Worm (Caenorhabditis elegans) whole organism, L2 larva: ENCODE results near the gene irg-8.

Source experiments
- C34F6.9 ChIP-seq: fragments of 150-350 bp; optimal IDR thresholded peaks from 2 replicates; lab custom pipeline; 2014; ENCODE audit warnings: missing biosample characterization, missing genetic modification characterization
- F13H6.1 ChIP-seq: sonication (generic microtip); optimal IDR thresholded peaks from 2 replicates; lab custom pipeline; 2016; ENCODE audit warnings: missing genetic modification characterization, missing compliant biosample characterization
- R02D3.7 ChIP-seq: fragments of 150-350 bp; optimal IDR thresholded peaks from 2 replicates; lab custom pipeline; 2014; ENCODE audit warnings: missing biosample characterization, missing genetic modification characterization
- Y55F3AM.14 ChIP-seq: fragments of 200-800 bp; sonication (Bioruptor generic); optimal IDR thresholded peaks from 2 replicates; lab custom pipeline; 2018; ENCODE audit warnings: mild to moderate bottlenecking, missing genetic modification characterization, missing compliant biosample characterization
- ZK546.5 ChIP-seq: sonication (generic microtip); optimal IDR thresholded peaks from 2 replicates; lab custom pipeline; 2017; ENCODE audit warnings: missing biosample characterization, missing genetic modification characterization
- alr-1 ChIP-seq: fragments of 150-350 bp; optimal IDR thresholded peaks from 2 replicates; lab custom pipeline; 2014; ENCODE audit warnings: missing biosample characterization, missing genetic modification characterization
- aly-2 ChIP-seq: fragments of 150-350 bp; optimal IDR thresholded peaks from 2 replicates; lab custom pipeline; 2014; ENCODE audit warnings: missing biosample characterization, missing genetic modification characterization
- ama-1 ChIP-seq: fragments of 150-350 bp; optimal IDR thresholded peaks from 2 replicates; lab custom pipeline; 2018; ENCODE audit warnings: inconsistent platforms
- blmp-1 ChIP-seq: sonication (generic microtip); optimal IDR thresholded peaks from 2 replicates; lab custom pipeline; 2017; ENCODE audit warnings: missing genetic modification characterization, mild to moderate bottlenecking, missing compliant biosample characterization, antibody characterized with exemption, moderate library complexity; ENCODE audit not compliant: insufficient read depth
- ceh-16 ChIP-seq: fragments of 150-350 bp; optimal IDR thresholded peaks from 2 replicates; lab custom pipeline; 2014; ENCODE audit warnings: missing biosample characterization, missing genetic modification characterization
- crh-2 ChIP-seq: sonication (generic microtip); optimal IDR thresholded peaks from 2 replicates; lab custom pipeline; 2017; ENCODE audit warnings: missing biosample characterization, missing genetic modification characterization
- egl-27 ChIP-seq: sonication (generic microtip); optimal IDR thresholded peaks from 3 replicates; lab custom pipeline; 2017; ENCODE audit warnings: missing biosample characterization, missing genetic modification reagents, missing genetic modification characterization
- elt-1 ChIP-seq: fragments of 150-350 bp; optimal IDR thresholded peaks from 2 replicates; lab custom pipeline; 2014; ENCODE audit warnings: missing biosample characterization, missing genetic modification characterization
- elt-3 ChIP-seq: sonication (generic microtip); optimal IDR thresholded peaks from 2 replicates; lab custom pipeline; 2017; ENCODE audit warnings: missing biosample characterization, missing genetic modification characterization
- fos-1 ChIP-seq: fragments of 150-350 bp; optimal IDR thresholded peaks from 2 replicates; lab custom pipeline; 2014; ENCODE audit warnings: missing biosample characterization, missing genetic modification characterization
- gmeb-1 ChIP-seq: fragments of 150-350 bp; optimal IDR thresholded peaks from 2 replicates; lab custom pipeline; 2014; ENCODE audit warnings: missing biosample characterization, missing genetic modification characterization
- lin-11 ChIP-seq: fragments of 150-350 bp; sonication (generic microtip); optimal IDR thresholded peaks from 2 replicates; lab custom pipeline; 2014; ENCODE audit warnings: missing biosample characterization, missing genetic modification characterization, inconsistent platforms, mixed read lengths
- lin-39 ChIP-seq: fragments of 150-350 bp; optimal IDR thresholded peaks from 2 replicates; lab custom pipeline; 2014; ENCODE audit warnings: missing biosample characterization, missing genetic modification reagents, missing genetic modification characterization
- lsy-2 ChIP-seq, 2 experiments: fragments of 150-350 bp in 1 of 2; sonication (generic microtip) in 1 of 2; optimal IDR thresholded peaks; 2 replicates each; lab custom pipeline; 2014 to 2017; ENCODE audit warnings: missing biosample characterization in 2 of 2, missing genetic modification characterization in 2 of 2
- mab-5 ChIP-seq: fragments of 150-350 bp; optimal IDR thresholded peaks from 2 replicates; lab custom pipeline; 2014; ENCODE audit warnings: missing biosample characterization, missing genetic modification characterization
- mbf-1 ChIP-seq: sonication (generic microtip); optimal IDR thresholded peaks from 2 replicates; lab custom pipeline; 2017; ENCODE audit warnings: missing biosample characterization, missing genetic modification characterization
- mdl-1 ChIP-seq, 2 experiments: fragments of 150-350 bp in 1 of 2; sonication (generic microtip) in 1 of 2; optimal IDR thresholded peaks; 2 replicates each; lab custom pipeline; 2017; ENCODE audit warnings: missing biosample characterization in 2 of 2, missing genetic modification characterization in 2 of 2
- nhr-10 ChIP-seq: sonication (generic microtip); optimal IDR thresholded peaks from 2 replicates; lab custom pipeline; 2017; ENCODE audit warnings: missing biosample characterization, missing genetic modification characterization
- nhr-11 ChIP-seq: fragments of 150-350 bp; optimal IDR thresholded peaks from 2 replicates; lab custom pipeline; 2014; ENCODE audit warnings: missing biosample characterization, missing genetic modification characterization
- nhr-12 ChIP-seq: fragments of 150-350 bp; optimal IDR thresholded peaks from 2 replicates; lab custom pipeline; 2014; ENCODE audit warnings: missing biosample characterization, missing genetic modification characterization
- nhr-129 ChIP-seq: fragments of 150-350 bp; optimal IDR thresholded peaks from 2 replicates; lab custom pipeline; 2014; ENCODE audit warnings: missing biosample characterization, missing genetic modification characterization
- nhr-21 ChIP-seq: fragments of 150-350 bp; optimal IDR thresholded peaks from 2 replicates; lab custom pipeline; 2014; ENCODE audit warnings: missing biosample characterization, missing genetic modification characterization
- nhr-23 ChIP-seq: fragments of 150-350 bp; optimal IDR thresholded peaks from 2 replicates; lab custom pipeline; 2014; ENCODE audit warnings: missing biosample characterization, missing genetic modification reagents, missing genetic modification characterization
- nhr-25 ChIP-seq: fragments of 150-350 bp; sonication (generic microtip); optimal IDR thresholded peaks from 3 replicates; lab custom pipeline; 2014; ENCODE audit warnings: missing biosample characterization, missing genetic modification characterization
- nhr-6 ChIP-seq: fragments of 150-350 bp; optimal IDR thresholded peaks from 2 replicates; lab custom pipeline; 2014; ENCODE audit warnings: missing biosample characterization, missing genetic modification characterization
- nhr-77 ChIP-seq: fragments of 150-350 bp; optimal IDR thresholded peaks from 2 replicates; lab custom pipeline; 2014; ENCODE audit warnings: missing biosample characterization, missing genetic modification characterization
- sem-4 ChIP-seq: fragments of 150-350 bp; optimal IDR thresholded peaks from 2 replicates; lab custom pipeline; 2014; ENCODE audit warnings: missing biosample characterization, missing genetic modification reagents, missing genetic modification characterization
- skn-1 ChIP-seq: sonication (generic microtip); optimal IDR thresholded peaks from 2 replicates; lab custom pipeline; 2017; ENCODE audit warnings: missing biosample characterization, missing genetic modification characterization
- sma-3 ChIP-seq: sonication (generic microtip); optimal IDR thresholded peaks from 2 replicates; lab custom pipeline; 2016; ENCODE audit warnings: missing genetic modification reagents, missing genetic modification characterization, missing compliant biosample characterization
- sma-9 ChIP-seq, 2 experiments: fragments of 150-350 bp in 1 of 2; sonication (generic microtip) in 1 of 2; optimal IDR thresholded peaks; 2 replicates each; lab custom pipeline; 2014 to 2016; ENCODE audit warnings: missing genetic modification characterization in 2 of 2, mild to moderate bottlenecking in 1 of 2, missing biosample characterization in 1 of 2, missing compliant biosample characterization in 1 of 2, missing genetic modification reagents in 1 of 2, moderate library complexity in 1 of 2
- snpc-4 ChIP-seq: fragments of 150-350 bp; optimal IDR thresholded peaks from 2 replicates; lab custom pipeline; 2014; ENCODE audit warnings: missing biosample characterization, missing genetic modification characterization
- unc-55 ChIP-seq: fragments of 150-350 bp; sonication (generic microtip); optimal IDR thresholded peaks from 3 replicates; lab custom pipeline; 2014; ENCODE audit warnings: missing biosample characterization, missing genetic modification reagents, missing genetic modification characterization
- unc-62 ChIP-seq: fragments of 150-350 bp; optimal IDR thresholded peaks from 2 replicates; lab custom pipeline; 2014; ENCODE audit warnings: missing biosample characterization, missing genetic modification reagents, missing genetic modification characterization
- ztf-1 ChIP-seq: fragments of 200-800 bp; sonication (Bioruptor generic); conservative IDR thresholded peaks from 2 replicates; pipeline ENCODE4 v1.3.6; 2022; ENCODE audit warnings: missing genetic modification characterization, missing compliant biosample characterization
- ztf-11 ChIP-seq: sonication (generic microtip); optimal IDR thresholded peaks from 2 replicates; lab custom pipeline; 2017; ENCODE audit warnings: missing biosample characterization, missing genetic modification characterization

Gene irg-8

DNA sequence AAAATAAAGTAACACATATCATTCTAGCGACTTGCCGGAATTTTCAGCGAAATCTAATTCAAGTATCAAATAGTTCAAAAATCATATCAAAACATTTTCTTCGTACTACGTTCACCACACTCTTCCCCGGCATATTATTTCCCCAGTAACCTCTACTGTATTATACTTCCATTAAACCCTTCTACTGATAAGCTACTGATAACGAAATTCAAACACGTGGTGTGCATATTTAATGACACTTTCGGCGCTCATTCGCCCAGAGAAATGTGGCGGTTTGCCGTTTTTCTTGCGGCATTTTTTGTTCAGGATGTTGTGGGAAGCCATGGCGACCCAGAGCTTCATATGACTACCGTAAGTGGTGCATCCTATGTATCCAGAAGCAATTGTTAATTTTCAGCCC, 32.0 kb downstream of the irg-8 start, which contains the start of gene lipl-5:
Gene lipl-5, plus strand, starts transcription at position 259 of the 400 bp plus-strand sequence.
- TF ChIP-seq fos-1 (peak; percentile 52), R02D3.7 (tag; lab: Kevin White, UChicago) (no peak), egl-27 (tag; lab: Kevin White, UChicago) (no peak), mbf-1 (no peak), aly-2 (no peak), nhr-23 (tag; lab: Kevin White, UChicago) (no peak), blmp-1 (tag; lab: Kevin White, UChicago) (no peak), ztf-1 (GFP tag; lab: Robert Waterston, UW) (no peak), unc-55 (GFP tag; lab: Kevin White, UChicago) (no peak), sma-9 (GFP tag; optimal IDR thresholded peaks at IDR 0.05; lab: Kevin White, UChicago) (peak; percentile 52), sma-9 (tag; optimal IDR thresholded peaks at IDR 0.05; lab: Kevin White, UChicago) (no peak), gmeb-1 (peak; percentile 8), lsy-2 (tag; optimal IDR thresholded peaks at IDR 0.05; lab: Kevin White, UChicago) (no peak), lin-11 (tag; lab: Kevin White, UChicago) (no peak), crh-2 (tag; lab: Kevin White, UChicago) (peak; percentile 50), unc-62 (GFP tag; lab: Kevin White, UChicago) (no peak), elt-3 (tag; lab: Kevin White, UChicago) (no peak), nhr-21 (tag; lab: Kevin White, UChicago) (no peak), nhr-6 (tag; lab: Kevin White, UChicago) (no peak), ztf-11 (tag; lab: Kevin White, UChicago) (no peak)

DNA sequence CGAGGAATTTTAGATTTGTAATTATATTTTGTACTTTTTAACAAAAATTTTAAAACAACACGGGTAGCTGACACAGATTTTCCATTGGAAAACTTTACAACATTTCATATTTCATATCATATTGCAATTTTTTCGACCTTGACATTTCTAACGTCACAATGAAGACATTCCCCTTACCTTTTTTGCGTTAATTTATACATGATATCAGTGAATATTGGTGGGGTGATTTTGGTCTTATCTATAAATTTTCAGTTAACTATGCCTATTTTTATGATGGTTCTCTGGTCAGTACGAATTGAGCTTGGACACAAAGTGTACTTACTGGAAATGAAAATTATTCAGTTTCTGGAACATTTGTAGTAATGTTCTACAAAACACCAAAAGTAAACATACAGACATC, 33.0 kb downstream of the irg-8 start:
- no peak for TF ChIP-seq nhr-21 (tag; lab: Kevin White, UChicago)
- peak; percentile 52 for TF ChIP-seq fos-1
- TF ChIP-seq ZK546.5: no peak
- peak; percentile 36 for TF ChIP-seq crh-2 (tag; lab: Kevin White, UChicago)

DNA sequence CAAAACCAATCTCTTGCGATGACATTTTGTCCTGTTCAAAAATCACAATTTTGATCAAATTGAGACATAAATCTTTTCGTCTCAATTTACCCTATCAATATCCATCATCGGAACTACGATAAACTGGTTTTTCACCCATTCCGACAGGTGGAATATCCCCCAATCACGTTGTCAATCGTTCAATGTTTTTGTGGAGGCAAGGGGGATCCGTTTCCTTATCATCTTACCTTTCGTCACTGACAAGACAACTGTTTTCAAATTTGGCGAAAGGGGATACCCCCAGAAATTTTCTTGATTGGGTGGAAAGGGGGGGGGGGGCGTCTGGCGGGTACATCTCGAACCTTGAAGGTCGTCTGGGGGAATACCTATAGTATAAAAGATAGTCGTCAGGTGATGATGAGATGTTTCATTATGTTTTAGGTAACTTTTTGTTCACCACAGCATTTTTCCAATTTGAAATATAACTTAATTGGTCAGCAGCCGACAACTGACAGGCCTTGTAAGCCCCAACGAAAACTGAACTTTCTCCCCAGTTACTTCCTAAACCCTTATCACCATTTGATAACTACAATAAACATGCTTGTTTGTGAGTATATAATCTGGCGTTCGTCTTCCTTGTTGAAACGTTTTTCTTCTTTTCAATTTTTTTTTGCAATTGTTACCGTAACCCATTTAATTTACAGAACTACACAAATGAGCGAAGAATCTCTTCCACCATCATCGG, 36.1 kb downstream of the irg-8 start, which contains the start of gene ZK6.8:
Gene ZK6.8, plus strand, starts transcription at position 682 of the 724 bp plus-strand sequence.
- peak; percentile 32 for TF ChIP-seq Y55F3AM.14
- peak; percentile 77 for TF ChIP-seq egl-27 (tag; lab: Kevin White, UChicago)
- TF ChIP-seq sma-3 (GFP tag; lab: Kevin White, UChicago): peak; percentile 84
- TF ChIP-seq R02D3.7 (tag; lab: Kevin White, UChicago): no peak
- no peak for TF ChIP-seq nhr-10
- TF ChIP-seq ceh-16 (tag; lab: Kevin White, UChicago): no peak
- peak; percentile 22 for TF ChIP-seq nhr-129
- TF ChIP-seq mab-5: peak; percentile 26
- TF ChIP-seq ama-1: no peak
- TF ChIP-seq unc-62 (GFP tag; lab: Kevin White, UChicago): no peak
- peak; percentile 99 for TF ChIP-seq sma-9 (GFP tag; optimal IDR thresholded peaks at IDR 0.05; lab: Kevin White, UChicago)
- TF ChIP-seq sma-9 (tag; optimal IDR thresholded peaks at IDR 0.05; lab: Kevin White, UChicago): no peak
- TF ChIP-seq mbf-1: no peak
- no peak for TF ChIP-seq sem-4
- TF ChIP-seq nhr-25 (tag; lab: Kevin White, UChicago): peak; percentile 92
- peak; percentile 22 for TF ChIP-seq fos-1
- no peak for TF ChIP-seq nhr-6 (tag; lab: Kevin White, UChicago)
- no peak for TF ChIP-seq unc-55 (GFP tag; lab: Kevin White, UChicago)
- no peak for TF ChIP-seq lin-39
- TF ChIP-seq crh-2 (tag; lab: Kevin White, UChicago): no peak
- TF ChIP-seq blmp-1 (tag; lab: Kevin White, UChicago): peak; percentile 83
- peak; percentile 54 for TF ChIP-seq gmeb-1
- TF ChIP-seq alr-1 (tag; lab: Kevin White, UChicago): no peak
- peak; percentile 96 for TF ChIP-seq nhr-21 (tag; lab: Kevin White, UChicago)
- TF ChIP-seq F13H6.1 (tag; lab: Kevin White, UChicago): no peak
- TF ChIP-seq mdl-1 (tag; optimal IDR thresholded peaks at IDR 0.05; lab: Kevin White, UChicago): peak; percentile 26 to 57
- peak; percentile 20 for TF ChIP-seq snpc-4 (tag; lab: Kevin White, UChicago)

DNA sequence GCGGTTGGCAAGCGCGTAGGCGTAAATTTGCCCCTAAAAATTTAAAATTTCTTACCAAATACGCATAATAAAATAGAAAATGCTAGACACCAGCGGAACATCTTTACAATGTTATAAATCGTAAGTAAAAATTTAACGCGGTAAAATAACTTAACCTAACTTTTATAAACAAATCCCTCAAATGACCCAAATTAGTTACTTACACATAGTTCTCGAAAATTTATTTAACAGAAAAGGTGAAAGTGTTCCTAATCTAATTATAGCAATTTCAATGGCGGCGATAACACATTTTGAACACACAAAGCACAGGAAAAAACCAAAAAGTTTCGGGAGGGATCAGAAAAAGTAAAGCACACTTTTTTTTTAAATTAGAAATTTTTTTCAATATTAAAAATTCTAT, 37.3 kb downstream of the irg-8 start, which contains the start of gene mltn-8:
Gene mltn-8, minus strand, starts transcription at position 101 of the 400 bp plus-strand sequence.
- TF ChIP-seq skn-1 (tag; lab: Kevin White, UChicago): no peak
- TF ChIP-seq nhr-25 (tag; lab: Kevin White, UChicago): no peak
- no peak for TF ChIP-seq C34F6.9 (tag; lab: Kevin White, UChicago)
- no peak for TF ChIP-seq nhr-77 (tag; lab: Kevin White, UChicago)
- TF ChIP-seq nhr-11 (tag; lab: Kevin White, UChicago): no peak
- no peak for TF ChIP-seq lsy-2 (tag; optimal IDR thresholded peaks at IDR 0.05; lab: Kevin White, UChicago)
- TF ChIP-seq elt-1 (tag; lab: Kevin White, UChicago): no peak
- TF ChIP-seq nhr-12 (tag; lab: Kevin White, UChicago): no peak
- TF ChIP-seq ceh-16 (tag; lab: Kevin White, UChicago): no peak
- no peak for TF ChIP-seq alr-1 (tag; lab: Kevin White, UChicago)
